Fruit fly (Drosophila melanogaster): ENCODE measurements around the gene CG4281.

- no peak for TF ChIP-seq Hand (GFP tag; optimal IDR thresholded peaks at IDR 0.05)
- TF ChIP-seq CG4328 (GFP tag; optimal IDR thresholded peaks at IDR 0.05) = no peak
- TF ChIP-seq sna (GFP tag; IDR thresholded peaks at IDR 0.05; ENCODE audit: partially characterized antibody) = no peak
- TF ChIP-seq al (GFP tag; IDR thresholded peaks at IDR 0.05) = no peak
- no peak for TF ChIP-seq CG5245 (GFP tag; optimal IDR thresholded peaks at IDR 0.05)
- no peak for TF ChIP-seq bowl (GFP tag; IDR thresholded peaks at IDR 0.05)
These were observed 3.4 kb upstream of the CG4281 start, which contains the start of gene CG4194 for dm6 chrX:2068292-2068691.
